Worm (Caenorhabditis elegans) whole organism, mixed stage, embryonic: ENCODE data around the gene nspb-3.

ENCODE experiments used
- ces-1 ChIP-seq: fragments of 150-350 bp; optimal IDR thresholded peaks from 2 replicates; lab custom pipeline; 2014; ENCODE audit warnings: missing biosample characterization, missing genetic modification reagents, missing genetic modification characterization
- nhr-76 ChIP-seq: sonication (generic microtip); optimal IDR thresholded peaks from 2 replicates; lab custom pipeline; 2017; ENCODE audit warnings: missing biosample characterization, missing genetic modification characterization

Gene nspb-3

ce11 chrIV:6547397-6547796 lies 47.4 kb downstream of the nspb-3 start:
- no peak for TF ChIP-seq nhr-76 (tag; lab: Kevin White, UChicago)
- peak; percentile 74 for TF ChIP-seq ces-1 (GFP tag; lab: Kevin White, UChicago)
